Worm (Caenorhabditis elegans) whole organism, early embryonic: Measurements from ENCODE around the gene F21G4.3.

Experiments used
- ama-1 ChIP-seq: fragments of 150-350 bp; optimal IDR thresholded peaks from 2 replicates; lab custom pipeline; 2014
- ceh-13 ChIP-seq: fragments of 200-800 bp; sonication (Bioruptor generic); optimal IDR thresholded peaks from 2 replicates; lab custom pipeline; 2018; ENCODE audit warnings: mild to moderate bottlenecking, missing genetic modification characterization, missing compliant biosample characterization
- tbx-11 ChIP-seq: fragments of 200-800 bp; sonication (Bioruptor generic); IDR thresholded peaks from 2 replicates; pipeline ENCODE4 v1.3.6; 2022; ENCODE audit warnings: missing genetic modification characterization, missing compliant biosample characterization

ce11 chrX:9941379-9941778 lies 46.4 kb downstream of the F21G4.3 start:
- TF ChIP-seq ama-1 (lab: Kevin White, UChicago) (no peak), tbx-11 (GFP tag; lab: Robert Waterston, UW) (no peak), ceh-13 (GFP tag; lab: Kevin White, UChicago) (no peak)
